Comparison of ENCODE assay signal across 1 fruit fly cellular context in the genomic region with DNA sequence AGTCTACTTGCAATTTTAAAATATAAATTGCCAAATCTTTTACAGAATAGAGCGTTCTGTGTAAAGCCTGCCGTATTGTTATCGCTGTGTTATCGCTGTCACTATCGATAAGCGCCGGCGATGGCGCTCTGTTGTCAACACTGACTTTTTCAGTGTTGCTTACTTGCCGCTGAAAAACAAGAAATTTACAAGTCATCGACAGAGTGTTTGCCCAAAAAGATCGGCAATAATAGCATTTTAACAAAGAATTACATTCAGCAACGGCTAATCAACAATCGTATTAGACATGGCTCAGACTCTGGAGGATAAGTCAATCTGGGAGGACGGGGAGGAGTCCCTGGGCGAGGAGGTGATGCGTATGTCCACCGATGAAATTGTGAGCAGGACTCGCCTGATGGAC.
TF ChIP-seq lines count a peak whose summit lies in the region.

Gene RanBP3 (minus strand): TSS at position 107 of the 400 bp plus-strand sequence.
Gene Rpt5 (plus strand): TSS at position 149 of the 400 bp plus-strand sequence.

TF ChIP-seq in whole organism, embryonic, 481 proteins besides CTCF, POLR2A, EP300 and RAD21 (continued from another document and continues in another):
- TF ChIP-seq CG1602 (GFP tag; optimal IDR thresholded peaks at IDR 0.05; lab: Kevin White, UChicago) (no peak), CG12299 (tag; optimal IDR thresholded peaks at IDR 0.05; lab: Kevin White, UChicago) (no peak), CG7987 (GFP tag; optimal IDR thresholded peaks at IDR 0.05; lab: Kevin White, UChicago) (peak; percentile 55), Abd-B (GFP tag; optimal IDR thresholded peaks at IDR 0.05; lab: Kevin White, UChicago) (no peak), bigmax (GFP tag; optimal IDR thresholded peaks at IDR 0.05; lab: Kevin White, UChicago) (no peak), Atf3 (GFP tag; optimal IDR thresholded peaks at IDR 0.05; lab: Kevin White, UChicago) (no peak), lmd (GFP tag; IDR thresholded peaks at IDR 0.05; lab: Robert Waterston, UW) (peak; percentile 8; the same call in 1 of the 2 replicates), Hey (tag; optimal IDR thresholded peaks at IDR 0.05; lab: Kevin White, UChicago) (no peak), hth (optimal IDR thresholded peaks at IDR 0.05; lab: Kevin White, UChicago) (no peak), CG4360 (GFP tag; IDR thresholded peaks at IDR 0.05; lab: Robert Waterston, UW) (no peak), ham (GFP tag; IDR thresholded peaks at IDR 0.05; lab: Robert Waterston, UW) (no peak), CG30020 (tag; optimal IDR thresholded peaks at IDR 0.05; lab: Kevin White, UChicago) (no peak), CG7745 (tag; optimal IDR thresholded peaks at IDR 0.05; lab: Kevin White, UChicago) (no peak), unc-4 (GFP tag; IDR thresholded peaks at IDR 0.05; lab: Robert Waterston, UW; ENCODE audit: partially characterized antibody) (peak; percentile 82), wor (GFP tag; IDR thresholded peaks at IDR 0.05; lab: Robert Waterston, UW) (no peak), CG3407 (GFP tag; optimal IDR thresholded peaks at IDR 0.05; lab: Kevin White, UChicago) (no peak), CG14860 (GFP tag; IDR thresholded peaks at IDR 0.05; lab: Robert Waterston, UW; ENCODE audit: partially characterized antibody) (peak; percentile 69), CG13424 (tag; optimal IDR thresholded peaks at IDR 0.05; lab: Kevin White, UChicago) (peak; percentile 10), kah (GFP tag; optimal IDR thresholded peaks at IDR 0.05; lab: Kevin White, UChicago) (no peak), CG31224 (GFP tag; IDR thresholded peaks at IDR 0.05; lab: Robert Waterston, UW) (no peak), Hand (GFP tag; optimal IDR thresholded peaks at IDR 0.05; lab: Kevin White, UChicago) (no peak), ken (GFP tag; IDR thresholded peaks at IDR 0.05; lab: Robert Waterston, UW) (peak; percentile 62; the same call in 1 of the 3 replicates), gce (GFP tag; IDR thresholded peaks at IDR 0.05; lab: Robert Waterston, UW) (peak; percentile 17; the same call in 1 of the 3 replicates), CG18764 (GFP tag; optimal IDR thresholded peaks at IDR 0.05; lab: Kevin White, UChicago) (no peak), Lpt (GFP tag; optimal IDR thresholded peaks at IDR 0.05; lab: Kevin White, UChicago) (no peak), CG18476 (GFP tag; optimal IDR thresholded peaks at IDR 0.05; lab: Kevin White, UChicago) (no peak), CG12942 (GFP tag; optimal IDR thresholded peaks at IDR 0.05; lab: Kevin White, UChicago) (peak; percentile 32), unpg (GFP tag; optimal IDR thresholded peaks at IDR 0.05; lab: Kevin White, UChicago) (no peak), CG8944 (GFP tag; optimal IDR thresholded peaks at IDR 0.05; lab: Kevin White, UChicago) (peak; percentile 26), Sox102F (GFP tag; optimal IDR thresholded peaks at IDR 0.05; lab: Kevin White, UChicago) (no peak), CG6272 (GFP tag; IDR thresholded peaks at IDR 0.05; lab: Robert Waterston, UW) (peak; percentile 38; the same call in 1 of the 2 replicates), bsh (GFP tag; optimal IDR thresholded peaks at IDR 0.05; lab: Kevin White, UChicago) (peak in 1 of 2 experiments; percentile 9), dpn (GFP tag; optimal IDR thresholded peaks at IDR 0.05; lab: Kevin White, UChicago) (peak; percentile 62 to 78), Gsc (GFP tag; IDR thresholded peaks at IDR 0.05; lab: Robert Waterston, UW) (no peak), inv (GFP tag; IDR thresholded peaks at IDR 0.05; lab: Robert Waterston, UW; ENCODE audit: partially characterized antibody) (peak; percentile 70), tap (tag; optimal IDR thresholded peaks at IDR 0.05; lab: Kevin White, UChicago) (no peak), fu2 (GFP tag; optimal IDR thresholded peaks at IDR 0.05; lab: Kevin White, UChicago) (peak; percentile 61), prd (optimal IDR thresholded peaks at IDR 0.05; lab: Kevin White, UChicago) (no peak), prd (GFP tag; IDR thresholded peaks at IDR 0.05; lab: Robert Waterston, UW) (peak; percentile 48; the same call in 2 of the 3 replicates), pnt (GFP tag; optimal IDR thresholded peaks at IDR 0.05; lab: Kevin White, UChicago) (no peak), Opbp (GFP tag; IDR thresholded peaks at IDR 0.05; lab: Robert Waterston, UW; ENCODE audit: partially characterized antibody) (peak; percentile 90), CG13123 (GFP tag; optimal IDR thresholded peaks at IDR 0.05; lab: Kevin White, UChicago) (no peak), CG10462 (GFP tag; optimal IDR thresholded peaks at IDR 0.05; lab: Kevin White, UChicago) (peak; percentile 0), Jarid2 (GFP tag; optimal IDR thresholded peaks at IDR 0.05; lab: Kevin White, UChicago) (no peak), CG2202 (tag; optimal IDR thresholded peaks at IDR 0.05; lab: Kevin White, UChicago) (no peak), vfl (GFP tag; optimal IDR thresholded peaks at IDR 0.05; lab: Kevin White, UChicago) (peak; percentile 68), croc (GFP tag; conservative IDR thresholded peaks at IDR 0.05; lab: Robert Waterston, UW) (no peak), CG11398 (GFP tag; optimal IDR thresholded peaks at IDR 0.05; lab: Kevin White, UChicago) (peak; percentile 52), ab (GFP tag; optimal IDR thresholded peaks at IDR 0.05; lab: Kevin White, UChicago) (no peak), CG18011 (GFP tag; optimal IDR thresholded peaks at IDR 0.05; lab: Kevin White, UChicago) (peak; percentile 62), pzg (GFP tag; optimal IDR thresholded peaks at IDR 0.05; lab: Kevin White, UChicago) (peak; percentile 89), D19B (GFP tag; optimal IDR thresholded peaks at IDR 0.05; lab: Kevin White, UChicago) (peak; percentile 8), HmgD (GFP tag; optimal IDR thresholded peaks at IDR 0.05; lab: Kevin White, UChicago) (peak; percentile 55), ttk (GFP tag; IDR thresholded peaks at IDR 0.05; lab: Robert Waterston, UW) (no peak; the same call in 1 of the 2 replicates), Scr (GFP tag; IDR thresholded peaks at IDR 0.05; lab: Robert Waterston, UW; ENCODE audit: partially characterized antibody) (peak; percentile 81), gro (GFP tag; optimal IDR thresholded peaks at IDR 0.05; lab: Kevin White, UChicago) (peak; percentile 70), nom (GFP tag; optimal IDR thresholded peaks at IDR 0.05; lab: Kevin White, UChicago) (peak; percentile 62), CG18599 (GFP tag; optimal IDR thresholded peaks at IDR 0.05; lab: Kevin White, UChicago) (peak; percentile 59), CG9932 (GFP tag; IDR thresholded peaks at IDR 0.05; lab: Robert Waterston, UW) (peak; percentile 83), Gug (GFP tag; IDR thresholded peaks at IDR 0.05; lab: Robert Waterston, UW) (peak; percentile 36; the same call in 1 of the 4 replicates), schlank (tag; optimal IDR thresholded peaks at IDR 0.05; lab: Kevin White, UChicago) (no peak), Hr78 (GFP tag; optimal IDR thresholded peaks at IDR 0.05; lab: Kevin White, UChicago) (no peak), Blimp-1 (GFP tag; optimal IDR thresholded peaks at IDR 0.05; lab: Kevin White, UChicago) (no peak), Myb (GFP tag; optimal IDR thresholded peaks at IDR 0.05; lab: Kevin White, UChicago) (peak; percentile 60), Oaz (GFP tag; IDR thresholded peaks at IDR 0.05; lab: Robert Waterston, UW) (no peak), Trl (optimal IDR thresholded peaks at IDR 0.05; lab: Kevin White, UChicago) (no peak), Trl (GFP tag; optimal IDR thresholded peaks at IDR 0.05; lab: Kevin White, UChicago) (peak; percentile 50), maf-S (GFP tag; optimal IDR thresholded peaks at IDR 0.05; lab: Kevin White, UChicago) (peak; percentile 63), BtbVII (GFP tag; optimal IDR thresholded peaks at IDR 0.05; lab: Kevin White, UChicago) (no peak), dysf (GFP tag; IDR thresholded peaks at IDR 0.05; lab: Robert Waterston, UW) (peak; percentile 35; the same call in 1 of the 3 replicates), CG11085 (GFP tag; IDR thresholded peaks at IDR 0.05; lab: Robert Waterston, UW) (peak; percentile 66), dan (GFP tag; IDR thresholded peaks at IDR 0.05; lab: Robert Waterston, UW) (no peak), Mad (GFP tag; optimal IDR thresholded peaks at IDR 0.05; lab: Kevin White, UChicago) (no peak), sob (GFP tag; IDR thresholded peaks at IDR 0.05; lab: Robert Waterston, UW) (peak; percentile 90), run (tag; optimal IDR thresholded peaks at IDR 0.05; lab: Kevin White, UChicago) (no peak), sens (GFP tag; lab: Kevin White, UChicago) (peak; percentile 84), ro (GFP tag; IDR thresholded peaks at IDR 0.05; lab: Robert Waterston, UW) (no peak), CG15514 (GFP tag; optimal IDR thresholded peaks at IDR 0.05; lab: Kevin White, UChicago) (peak; percentile 71), CG12659 (GFP tag; optimal IDR thresholded peaks at IDR 0.05; lab: Kevin White, UChicago) (peak; percentile 82), CG3847 (GFP tag; IDR thresholded peaks at IDR 0.05; lab: Robert Waterston, UW) (peak; percentile 76), CG31441 (GFP tag; IDR thresholded peaks at IDR 0.05; lab: Robert Waterston, UW) (no peak), Awh (GFP tag; IDR thresholded peaks at IDR 0.05; lab: Robert Waterston, UW) (no peak), Fer2 (tag; optimal IDR thresholded peaks at IDR 0.05; lab: Kevin White, UChicago) (no peak), Ets65A (GFP tag; lab: Kevin White, UChicago) (peak; percentile 91), E2f1 (GFP tag; IDR thresholded peaks at IDR 0.05; lab: Robert Waterston, UW) (peak; percentile 51; the same call in 1 of the 2 replicates), CG16863 (GFP tag; optimal IDR thresholded peaks at IDR 0.05; lab: Kevin White, UChicago) (no peak), CG12769 (tag; optimal IDR thresholded peaks at IDR 0.05; lab: Kevin White, UChicago) (no peak), CG15269 (tag; optimal IDR thresholded peaks at IDR 0.05; lab: Kevin White, UChicago) (no peak), Max (GFP tag; optimal IDR thresholded peaks at IDR 0.05; lab: Kevin White, UChicago) (peak; percentile 27), CG18619 (GFP tag; optimal IDR thresholded peaks at IDR 0.05; lab: Kevin White, UChicago) (peak; percentile 24), fd64A (GFP tag; optimal IDR thresholded peaks at IDR 0.05; lab: Kevin White, UChicago) (no peak), tup (GFP tag; optimal IDR thresholded peaks at IDR 0.05; lab: Kevin White, UChicago) (no peak), Mes4 (GFP tag; optimal IDR thresholded peaks at IDR 0.05; lab: Kevin White, UChicago) (peak; percentile 9), Dref (GFP tag; IDR thresholded peaks at IDR 0.05; lab: Robert Waterston, UW) (peak; percentile 95), Side (GFP tag; optimal IDR thresholded peaks at IDR 0.05; lab: Kevin White, UChicago) (peak; percentile 52), gsb (GFP tag; IDR thresholded peaks at IDR 0.05; lab: Robert Waterston, UW) (no peak), CG14710 (tag; optimal IDR thresholded peaks at IDR 0.05; lab: Kevin White, UChicago) (peak; percentile 82), CG6683 (GFP tag; optimal IDR thresholded peaks at IDR 0.05; lab: Kevin White, UChicago) (peak; percentile 33), CG15696 (tag; optimal IDR thresholded peaks at IDR 0.05; lab: Kevin White, UChicago) (no peak), hb (GFP tag; IDR thresholded peaks at IDR 0.05; lab: Robert Waterston, UW; ENCODE audit: partially characterized antibody) (peak; percentile 78), tio (GFP tag; optimal IDR thresholded peaks at IDR 0.05; lab: Kevin White, UChicago) (no peak), Dbx (GFP tag; IDR thresholded peaks at IDR 0.05; lab: Robert Waterston, UW) (peak; percentile 59; the same call in 2 of the 3 replicates), CG4854 (GFP tag; optimal IDR thresholded peaks at IDR 0.05; lab: Kevin White, UChicago) (peak; percentile 62), caup (GFP tag; optimal IDR thresholded peaks at IDR 0.05; lab: Kevin White, UChicago; ENCODE audit: severe bottlenecking) (peak; percentile 75), Kr (GFP tag; optimal IDR thresholded peaks at IDR 0.05; lab: Kevin White, UChicago) (no peak), Chrac-16 (GFP tag; optimal IDR thresholded peaks at IDR 0.05; lab: Kevin White, UChicago) (peak; percentile 34), zfh1 (GFP tag; IDR thresholded peaks at IDR 0.05; lab: Robert Waterston, UW) (peak; percentile 38; the same call in 1 of the 3 replicates), CG3726 (GFP tag; IDR thresholded peaks at IDR 0.05; lab: Robert Waterston, UW) (no peak), CG17912 (GFP tag; optimal IDR thresholded peaks at IDR 0.05; lab: Kevin White, UChicago) (peak; percentile 7), D19A (tag; optimal IDR thresholded peaks at IDR 0.05; lab: Kevin White, UChicago) (no peak), CG11456 (GFP tag; IDR thresholded peaks at IDR 0.05; lab: Robert Waterston, UW) (peak; percentile 80), CG16779 (GFP tag; IDR thresholded peaks at IDR 0.05; lab: Robert Waterston, UW) (no peak), bowl (GFP tag; IDR thresholded peaks at IDR 0.05; lab: Robert Waterston, UW) (no peak), btn (GFP tag; optimal IDR thresholded peaks at IDR 0.05; lab: Kevin White, UChicago) (no peak), hkb (optimal IDR thresholded peaks at IDR 0.05; lab: Kevin White, UChicago) (no peak), hkb (GFP tag; IDR thresholded peaks at IDR 0.05; lab: Robert Waterston, UW) (0 out of 2 replicates have a peak, but pooled peaks have one; percentile 20), CG1233 (GFP tag; optimal IDR thresholded peaks at IDR 0.05; lab: Kevin White, UChicago) (peak; percentile 27), fru (optimal IDR thresholded peaks at IDR 0.05; lab: Kevin White, UChicago) (no peak), Nf-YB (GFP tag; optimal IDR thresholded peaks at IDR 0.05; lab: Kevin White, UChicago) (no peak), CG8089 (GFP tag; optimal IDR thresholded peaks at IDR 0.05; lab: Kevin White, UChicago) (no peak), CG10209 (GFP tag; optimal IDR thresholded peaks at IDR 0.05; lab: Kevin White, UChicago) (peak; percentile 55), CG1529 (GFP tag; optimal IDR thresholded peaks at IDR 0.05; lab: Kevin White, UChicago) (no peak), pb (GFP tag; optimal IDR thresholded peaks at IDR 0.05; lab: Kevin White, UChicago) (peak; percentile 36), ci (GFP tag; IDR thresholded peaks at IDR 0.05; lab: Robert Waterston, UW) (peak; percentile 75; the same call in 2 of the 3 replicates), slou (GFP tag; optimal IDR thresholded peaks at IDR 0.05; lab: Kevin White, UChicago) (no peak), Six4 (GFP tag; optimal IDR thresholded peaks at IDR 0.05; lab: Kevin White, UChicago) (peak; percentile 14), seq (GFP tag; IDR thresholded peaks at IDR 0.05; lab: Robert Waterston, UW) (no peak), CG2199 (GFP tag; IDR thresholded peaks at IDR 0.05; lab: Robert Waterston, UW) (no peak)
